Worm (Caenorhabditis elegans) whole organism, young adult: Measurements from ENCODE around the gene tofu-1.

Source experiments
- ama-1 ChIP-seq, 3 experiments: fragments of 150-350 bp in 1 of 3; sonication (generic microtip) in 2 of 3; optimal IDR thresholded peaks; 2 replicates each; lab custom pipeline; 2014 to 2018; ENCODE audit warnings: missing biosample characterization in 2 of 3, missing genetic modification characterization in 2 of 3, missing genetic modification reagents in 2 of 3
- ceh-58 ChIP-seq: fragments of 200-800 bp; sonication (Bioruptor generic); IDR thresholded peaks from 2 replicates; pipeline ENCODE4 v1.3.6; 2022; ENCODE audit warnings: missing genetic modification characterization, missing compliant biosample characterization
- efl-1 ChIP-seq: fragments of 150-350 bp; optimal IDR thresholded peaks from 2 replicates; lab custom pipeline; 2014; ENCODE audit warnings: missing biosample characterization, missing genetic modification reagents, missing genetic modification characterization
- him-1 ChIP-seq: sonication (generic microtip); optimal IDR thresholded peaks from 2 replicates; lab custom pipeline; 2016; ENCODE audit warnings: missing genotype, missing genetic modification reagents, missing genetic modification characterization, missing compliant biosample characterization
- hrde-1 ChIP-seq: sonication (generic microtip); optimal IDR thresholded peaks from 2 replicates; lab custom pipeline; 2016; ENCODE audit warnings: missing genetic modification characterization, mild to moderate bottlenecking, missing compliant biosample characterization, moderate library complexity, missing genotype, missing genetic modification reagents, borderline replicate concordance
- madf-8 ChIP-seq: fragments of 200-800 bp; sonication (Bioruptor generic); conservative IDR thresholded peaks from 2 replicates; pipeline ENCODE4 v1.3.6; 2022; ENCODE audit warnings: missing genetic modification reagents, missing genetic modification characterization, missing compliant biosample characterization
- sptf-2 ChIP-seq: fragments of 200-800 bp; sonication (Bioruptor generic); optimal IDR thresholded peaks from 2 replicates; lab custom pipeline; 2018; ENCODE audit warnings: mild to moderate bottlenecking, missing genetic modification characterization, missing compliant biosample characterization
- unc-130 ChIP-seq: sonication (generic microtip); optimal IDR thresholded peaks from 2 replicates; lab custom pipeline; 2016; ENCODE audit warnings: missing genetic modification reagents, missing genetic modification characterization, missing compliant biosample characterization
- ztf-26 ChIP-seq: sonication (generic microtip); optimal IDR thresholded peaks from 2 replicates; lab custom pipeline; 2017; ENCODE audit warnings: missing genetic modification characterization, missing compliant biosample characterization
- ztf-6 ChIP-seq: fragments of 200-800 bp; sonication (Bioruptor generic); IDR thresholded peaks from 2 replicates; pipeline ENCODE4 v1.3.6; 2022; ENCODE audit warnings: missing genetic modification reagents, missing genetic modification characterization, missing compliant biosample characterization

ce11 chrV:9965891-9966290 lies 15.1 kb upstream of the tofu-1 start:
- TF ChIP-seq hrde-1 (tag; lab: Kevin White, UChicago): no peak
- no peak for TF ChIP-seq madf-8 (GFP tag; lab: Robert Waterston, UW)
- no peak for TF ChIP-seq unc-130 (GFP tag; lab: Kevin White, UChicago)
- no peak for TF ChIP-seq efl-1
- no peak for TF ChIP-seq ama-1 (optimal IDR thresholded peaks at IDR 0.05; lab: Kevin White, UChicago)
- no peak for TF ChIP-seq ama-1 (GFP tag; optimal IDR thresholded peaks at IDR 0.05; lab: Kevin White, UChicago)
- TF ChIP-seq ztf-6: no peak
- TF ChIP-seq ceh-58: no peak
- no peak for TF ChIP-seq him-1 (tag; lab: Kevin White, UChicago)
- no peak for TF ChIP-seq sptf-2 (GFP tag; lab: Kevin White, UChicago)
- no peak for TF ChIP-seq ztf-26 (tag; lab: Kevin White, UChicago)
